Worm (Caenorhabditis elegans): ENCODE results near the gene srg-16.

Gene srg-16

ce11 chrII:12448241-12448640 lies 18.7 kb upstream of the srg-16 start, which contains the start of gene srh-27:
srh-27 (plus strand) TSS chrII:12448541.
- TF ChIP-seq zip-4 (GFP tag; optimal IDR thresholded peaks at IDR 0.05) (no peak), zag-1 (tag; optimal IDR thresholded peaks at IDR 0.05) (no peak), jun-1 (tag; optimal IDR thresholded peaks at IDR 0.05) (no peak), elt-3 (tag; optimal IDR thresholded peaks at IDR 0.05) (no peak), efl-1 (optimal IDR thresholded peaks at IDR 0.05) (no peak), efl-1 (GFP tag; optimal IDR thresholded peaks at IDR 0.05 in 1 of 2) (no peak), grh-1 (GFP tag; IDR thresholded peaks at IDR 0.05) (no peak), xbp-1 (tag; optimal IDR thresholded peaks at IDR 0.05) (no peak), F16B12.6 (tag; optimal IDR thresholded peaks at IDR 0.05) (no peak), skn-1 (tag; optimal IDR thresholded peaks at IDR 0.05) (no peak), fkh-10 (GFP tag; optimal IDR thresholded peaks at IDR 0.05) (no peak), unc-130 (tag; optimal IDR thresholded peaks at IDR 0.05) (no peak), egl-27 (tag; optimal IDR thresholded peaks at IDR 0.05) (no peak), sup-37 (GFP tag; optimal IDR thresholded peaks at IDR 0.05) (no peak), unc-62 (GFP tag; optimal IDR thresholded peaks at IDR 0.05) (no peak), unc-30 (tag; optimal IDR thresholded peaks at IDR 0.05) (no peak), nhr-47 (tag; optimal IDR thresholded peaks at IDR 0.05) (no peak), nhr-20 (tag; optimal IDR thresholded peaks at IDR 0.05) (no peak), dsc-1 (tag; optimal IDR thresholded peaks at IDR 0.05) (no peak), nhr-85 (tag) (no peak)

ce11 chrII:12449849-12450248 lies 17.1 kb upstream of the srg-16 start, which contains the start of gene sre-34:
sre-34 (plus strand) TSS chrII:12450149.
- no peak for TF ChIP-seq rnt-1 (tag; optimal IDR thresholded peaks at IDR 0.05)
- no peak for TF ChIP-seq blmp-1 (tag; optimal IDR thresholded peaks at IDR 0.05)
- TF ChIP-seq hpl-2 (GFP tag; optimal IDR thresholded peaks at IDR 0.05), result no peak
- TF ChIP-seq isw-1 (GFP tag; IDR thresholded peaks at IDR 0.05), result no peak
- TF ChIP-seq nhr-90 (tag; optimal IDR thresholded peaks at IDR 0.05; ENCODE audit: poor library complexity), result no peak
- TF ChIP-seq xbp-1 (tag; optimal IDR thresholded peaks at IDR 0.05), result no peak
- TF ChIP-seq ztf-4 (tag; optimal IDR thresholded peaks at IDR 0.05), result no peak
- TF ChIP-seq egl-13 (tag; optimal IDR thresholded peaks at IDR 0.05), result no peak
- no peak for TF ChIP-seq grh-1 (GFP tag; IDR thresholded peaks at IDR 0.05)
- TF ChIP-seq dpl-1 (GFP tag; optimal IDR thresholded peaks at IDR 0.05), result no peak
- no peak for TF ChIP-seq ceh-8 (GFP tag; optimal IDR thresholded peaks at IDR 0.05)
- no peak for TF ChIP-seq nhr-20 (tag; optimal IDR thresholded peaks at IDR 0.05)
- no peak for TF ChIP-seq lin-15B (tag; optimal IDR thresholded peaks at IDR 0.05)
- TF ChIP-seq ets-5 (GFP tag; IDR thresholded peaks at IDR 0.05), result no peak
- TF ChIP-seq hlh-4 (tag; optimal IDR thresholded peaks at IDR 0.05), result no peak
- TF ChIP-seq C04F5.9 (tag; optimal IDR thresholded peaks at IDR 0.05), result no peak
- no peak for TF ChIP-seq mab-9 (GFP tag; IDR thresholded peaks at IDR 0.05)
- TF ChIP-seq nhr-76 (tag; optimal IDR thresholded peaks at IDR 0.05), result no peak
- no peak for TF ChIP-seq nhr-84 (tag; optimal IDR thresholded peaks at IDR 0.05)

- TF ChIP-seq nhr-85 (tag), result no peak
- no peak for TF ChIP-seq nhr-28 (tag; optimal IDR thresholded peaks at IDR 0.05)
- no peak for TF ChIP-seq sptf-1 (tag; optimal IDR thresholded peaks at IDR 0.05)
- no peak for TF ChIP-seq sox-4 (tag; optimal IDR thresholded peaks at IDR 0.05)
- TF ChIP-seq jun-1 (tag; optimal IDR thresholded peaks at IDR 0.05), result no peak
- no peak for TF ChIP-seq hlh-4 (tag; optimal IDR thresholded peaks at IDR 0.05)
- TF ChIP-seq dpl-1 (GFP tag; optimal IDR thresholded peaks at IDR 0.05), result no peak
- no peak for TF ChIP-seq egl-13 (tag; optimal IDR thresholded peaks at IDR 0.05)
- no peak for TF ChIP-seq C34B4.2 (tag; optimal IDR thresholded peaks at IDR 0.05)
- TF ChIP-seq aly-2 (tag; optimal IDR thresholded peaks at IDR 0.05), result no peak
- no peak for TF ChIP-seq blmp-1 (tag; optimal IDR thresholded peaks at IDR 0.05)
- TF ChIP-seq ceh-82 (tag; optimal IDR thresholded peaks at IDR 0.05), result no peak
- no peak for TF ChIP-seq nhr-77 (tag; optimal IDR thresholded peaks at IDR 0.05)
- TF ChIP-seq pag-3 (tag; optimal IDR thresholded peaks at IDR 0.05; ENCODE audit: borderline replicate concordance, insufficient read depth), result no peak
- no peak for TF ChIP-seq nhr-20 (tag; optimal IDR thresholded peaks at IDR 0.05)
- TF ChIP-seq hpl-2 (GFP tag; optimal IDR thresholded peaks at IDR 0.05), result no peak
- no peak for TF ChIP-seq mab-9 (GFP tag; IDR thresholded peaks at IDR 0.05)
Measured at ce11 chrII:12452754-12453352, 14.1 kb upstream of the srg-16 start, which contains the start of the genes sre-35 and sre-33. sre-35 (minus strand) TSS chrII:12452854. sre-33 (plus strand) TSS chrII:12453302.
